Worm (Caenorhabditis elegans) whole organism, L2 larva: Measurements from ENCODE around the gene C27A2.12.

ENCODE experiments used
- aly-2 ChIP-seq: fragments of 150-350 bp; optimal IDR thresholded peaks from 2 replicates; lab custom pipeline; 2014; ENCODE audit warnings: missing biosample characterization, missing genetic modification characterization
- dmd-4 ChIP-seq: sonication (generic microtip); optimal IDR thresholded peaks from 2 replicates; lab custom pipeline; 2017; ENCODE audit warnings: missing biosample characterization, missing genetic modification characterization
- lin-13 ChIP-seq: fragments of 150-350 bp; optimal IDR thresholded peaks from 2 replicates; lab custom pipeline; 2014; ENCODE audit warnings: missing biosample characterization, missing genetic modification reagents, missing genetic modification characterization
- mdl-1 ChIP-seq, 2 experiments: fragments of 150-350 bp in 1 of 2; sonication (generic microtip) in 1 of 2; optimal IDR thresholded peaks; 2 replicates each; lab custom pipeline; 2017; ENCODE audit warnings: missing biosample characterization in 2 of 2, missing genetic modification characterization in 2 of 2
- nhr-77 ChIP-seq: fragments of 150-350 bp; optimal IDR thresholded peaks from 2 replicates; lab custom pipeline; 2014; ENCODE audit warnings: missing biosample characterization, missing genetic modification characterization
- unc-62 ChIP-seq: fragments of 150-350 bp; optimal IDR thresholded peaks from 2 replicates; lab custom pipeline; 2014; ENCODE audit warnings: missing biosample characterization, missing genetic modification reagents, missing genetic modification characterization
- zag-1 ChIP-seq: fragments of 150-350 bp; optimal IDR thresholded peaks from 2 replicates; lab custom pipeline; 2014; ENCODE audit warnings: missing biosample characterization, missing genetic modification characterization
- ztf-11 ChIP-seq: sonication (generic microtip); optimal IDR thresholded peaks from 2 replicates; lab custom pipeline; 2017; ENCODE audit warnings: missing biosample characterization, missing genetic modification characterization

ce11 chrII:5042381-5042930 is 15.5 kb downstream of the C27A2.12 start:
- TF ChIP-seq aly-2 (tag; lab: Kevin White, UChicago) (no peak), mdl-1 (tag; optimal IDR thresholded peaks at IDR 0.05; lab: Kevin White, UChicago) (no peak), ztf-11 (tag; lab: Kevin White, UChicago) (no peak), nhr-77 (tag; lab: Kevin White, UChicago) (no peak), zag-1 (tag; lab: Kevin White, UChicago) (peak; percentile 24), lin-13 (GFP tag; lab: Kevin White, UChicago) (no peak), dmd-4 (tag; lab: Kevin White, UChicago) (no peak), unc-62 (GFP tag; lab: Kevin White, UChicago) (no peak)
